Worm (Caenorhabditis elegans) whole organism, late embryonic: ENCODE data around the gene arp-6.

Experiments used
- hlh-6 ChIP-seq: sonication (generic microtip); optimal IDR thresholded peaks from 2 replicates; lab custom pipeline; 2016; ENCODE audit warnings: missing genotype, missing genetic modification characterization, missing compliant biosample characterization
- pha-4 ChIP-seq: fragments of 150-350 bp; optimal IDR thresholded peaks from 2 replicates; lab custom pipeline; 2018; ENCODE audit warnings: missing biosample characterization, missing genetic modification reagents, missing genetic modification characterization
- sox-4 ChIP-seq: sonication (generic microtip); optimal IDR thresholded peaks from 2 replicates; lab custom pipeline; 2017; ENCODE audit warnings: mild to moderate bottlenecking, missing genetic modification characterization, inconsistent platforms, missing compliant biosample characterization

ce11 chrII:8034008-8034407 lies 3.1 kb downstream of the arp-6 start:
- TF ChIP-seq pha-4 (tag; lab: Kevin White, UChicago) = no peak
- TF ChIP-seq sox-4 (tag; lab: Kevin White, UChicago) = no peak
- no peak for TF ChIP-seq hlh-6
